Fruit fly (Drosophila melanogaster): Measurements from ENCODE around the gene Grip71.

dm6 chr2L:18674994-18675393 is 33.7 kb upstream of the Grip71 start, which contains the start of gene Mst36Fb:
- no peak for TF ChIP-seq hb (GFP tag; IDR thresholded peaks at IDR 0.05; ENCODE audit: partially characterized antibody)
- TF ChIP-seq az2 (GFP tag; optimal IDR thresholded peaks at IDR 0.05) = no peak
- no peak for TF ChIP-seq CG17385 (GFP tag; optimal IDR thresholded peaks at IDR 0.05)
- no peak for TF ChIP-seq CG17802 (tag; optimal IDR thresholded peaks at IDR 0.05)
- TF ChIP-seq run (tag; optimal IDR thresholded peaks at IDR 0.05) = no peak
- TF ChIP-seq Lpt (GFP tag; optimal IDR thresholded peaks at IDR 0.05) = no peak
- no peak for TF ChIP-seq Antp (GFP tag; optimal IDR thresholded peaks at IDR 0.05)
- TF ChIP-seq Dp (GFP tag; optimal IDR thresholded peaks at IDR 0.05) = no peak
- TF ChIP-seq ash1 (GFP tag; optimal IDR thresholded peaks at IDR 0.05) = no peak
- TF ChIP-seq CG14441 (GFP tag; IDR thresholded peaks at IDR 0.05) = no peak
- no peak for TF ChIP-seq usp (GFP tag; optimal IDR thresholded peaks at IDR 0.05)
- TF ChIP-seq CG4282 (GFP tag; optimal IDR thresholded peaks at IDR 0.05) = no peak
- TF ChIP-seq sna (GFP tag; IDR thresholded peaks at IDR 0.05; ENCODE audit: partially characterized antibody) = no peak
- no peak for TF ChIP-seq CG31388 (GFP tag; optimal IDR thresholded peaks at IDR 0.05)
